Worm (Caenorhabditis elegans): ENCODE measurements around the gene F44E5.1.

- no peak for TF ChIP-seq nhr-102 (tag; optimal IDR thresholded peaks at IDR 0.05)
- no peak for TF ChIP-seq T26A8.4 (GFP tag; IDR thresholded peaks at IDR 0.05)
- no peak for TF ChIP-seq hlh-30 (tag; optimal IDR thresholded peaks at IDR 0.05; ENCODE audit: insufficient read depth)
- TF ChIP-seq aly-2 (tag; optimal IDR thresholded peaks at IDR 0.05), result no peak
- TF ChIP-seq dmd-6 (GFP tag; IDR thresholded peaks at IDR 0.05), result no peak
- TF ChIP-seq nhr-28 (tag; optimal IDR thresholded peaks at IDR 0.05), result no peak
- no peak for TF ChIP-seq fos-1 (tag; optimal IDR thresholded peaks at IDR 0.05)
- TF ChIP-seq zag-1 (tag; optimal IDR thresholded peaks at IDR 0.05), result no peak
- no peak for TF ChIP-seq nhr-25 (tag; optimal IDR thresholded peaks at IDR 0.05; ENCODE audit: borderline replicate concordance, insufficient read depth)
- TF ChIP-seq lir-3 (tag; optimal IDR thresholded peaks at IDR 0.05), result no peak
- TF ChIP-seq cey-2 (tag; optimal IDR thresholded peaks at IDR 0.05; ENCODE audit: borderline replicate concordance, insufficient read depth), result no peak
- TF ChIP-seq ceh-28 (tag; optimal IDR thresholded peaks at IDR 0.05), result no peak
- no peak for TF ChIP-seq lsy-2 (tag; optimal IDR thresholded peaks at IDR 0.05)
- no peak for TF ChIP-seq nhr-11 (tag; optimal IDR thresholded peaks at IDR 0.05)
Observed at ce11 chrII:11823566-11824308, 49.4 kb upstream of the F44E5.1 start, which contains the start of gene Y6D1A.1.
